Fruit fly (Drosophila melanogaster) whole organism, wandering third instar larva: ENCODE data around the gene CG13937.

Source experiments
- Sp1 ChIP-seq: fragments of 200-800 bp; sonication (Bioruptor generic); optimal IDR thresholded peaks from 3 replicates; lab custom pipeline; 2019; ENCODE audit warnings: missing biosample characterization, mild to moderate bottlenecking, missing genetic modification characterization, moderate library complexity
- jim ChIP-seq: fragments of 175-275, 200-325 bp; sonication (Bioruptor generic); optimal IDR thresholded peaks from 2 replicates; lab custom pipeline; 2016; ENCODE audit warnings: missing biosample characterization, mild to moderate bottlenecking, missing genetic modification characterization

- no peak for TF ChIP-seq Sp1
- no peak for TF ChIP-seq jim (GFP tag; lab: Kevin White, UChicago)
Observed at dm6 chr3L:1897709-1898108, 14.9 kb upstream of the CG13937 start.
